Worm (Caenorhabditis elegans) whole organism, young adult: Measurements from ENCODE around the gene F28D1.6.
A peak's percentile ranks its signal among the peaks of the same experiment; 100 is the strongest.

Source experiments
- B0019.2 ChIP-seq: fragments of 200-800 bp; sonication (Bioruptor generic); conservative IDR thresholded peaks from 2 replicates; pipeline ENCODE4 v1.3.6; 2022; ENCODE audit warnings: missing genetic modification reagents, missing genetic modification characterization, missing compliant biosample characterization
- B0261.1 ChIP-seq: sonication (generic microtip); optimal IDR thresholded peaks from 2 replicates; lab custom pipeline; 2016; ENCODE audit warnings: mild to moderate bottlenecking, missing genetic modification characterization, moderate library complexity, missing compliant biosample characterization
- B0336.3 ChIP-seq: fragments of 200-800 bp; sonication (Bioruptor generic); IDR thresholded peaks from 2 replicates; pipeline ENCODE4 v1.3.6; 2022; ENCODE audit warnings: missing genetic modification characterization, missing compliant biosample characterization
- F23B12.7 ChIP-seq: sonication (generic microtip); optimal IDR thresholded peaks from 2 replicates; lab custom pipeline; 2017; ENCODE audit warnings: missing genetic modification characterization, mild to moderate bottlenecking, missing compliant biosample characterization, antibody characterized with exemption, moderate library complexity; ENCODE audit not compliant: insufficient read depth
- F49E8.2 ChIP-seq: sonication (generic microtip); optimal IDR thresholded peaks from 3 replicates; lab custom pipeline; 2017; ENCODE audit warnings: missing genetic modification characterization, mild to moderate bottlenecking, missing compliant biosample characterization, antibody characterized with exemption, moderate library complexity; ENCODE audit not compliant: insufficient read depth
- F52B5.7 ChIP-seq: sonication (generic microtip); optimal IDR thresholded peaks from 2 replicates; lab custom pipeline; 2016; ENCODE audit warnings: mild to moderate bottlenecking, missing genetic modification characterization, missing compliant biosample characterization
- F55B11.4 ChIP-seq: sonication (generic microtip); optimal IDR thresholded peaks from 2 replicates; lab custom pipeline; 2016; ENCODE audit warnings: missing compliant biosample characterization, missing genetic modification characterization, borderline replicate concordance; ENCODE audit not compliant: insufficient read depth
- K11D2.4 ChIP-seq: fragments of 200-800 bp; sonication (Bioruptor generic); IDR thresholded peaks from 2 replicates; pipeline ENCODE4 v1.3.6; 2022; ENCODE audit warnings: missing genetic modification reagents, missing genetic modification characterization, missing compliant biosample characterization
- K12H6.12 ChIP-seq: fragments of 200-800 bp; sonication (Bioruptor generic); optimal IDR thresholded peaks from 2 replicates; lab custom pipeline; 2018; ENCODE audit warnings: mild to moderate bottlenecking, missing genetic modification characterization, missing compliant biosample characterization
- Y53G8AR.9 ChIP-seq: fragments of 200-800 bp; sonication (Bioruptor generic); conservative IDR thresholded peaks from 2 replicates; pipeline ENCODE4 v1.3.6; 2022; ENCODE audit warnings: missing genetic modification reagents, missing genetic modification characterization, missing compliant biosample characterization
- Y95B8A.8 ChIP-seq: fragments of 200-800 bp; sonication (Bioruptor generic); IDR thresholded peaks from 2 replicates; pipeline ENCODE4 v1.3.6; 2022; ENCODE audit warnings: missing genetic modification reagents, missing genetic modification characterization, missing compliant biosample characterization
- akir-1 ChIP-seq: fragments of 200-800 bp; sonication (Bioruptor generic); optimal IDR thresholded peaks from 2 replicates; lab custom pipeline; 2018; ENCODE audit warnings: mild to moderate bottlenecking, missing genetic modification characterization, moderate library complexity, missing compliant biosample characterization
- aptf-2 ChIP-seq: fragments of 200-800 bp; sonication (Bioruptor generic); conservative IDR thresholded peaks from 2 replicates; pipeline ENCODE4 v1.3.6; 2022; ENCODE audit warnings: missing genetic modification reagents, missing genetic modification characterization, missing compliant biosample characterization
- attf-3 ChIP-seq: fragments of 200-800 bp; sonication (Bioruptor generic); conservative IDR thresholded peaks from 2 replicates; pipeline ENCODE4 v1.3.6; 2022; ENCODE audit warnings: missing genetic modification reagents, missing genetic modification characterization, missing compliant biosample characterization
- attf-6 ChIP-seq: fragments of 200-800 bp; sonication (Bioruptor generic); IDR thresholded peaks from 2 replicates; pipeline ENCODE4 v1.3.6; 2022; ENCODE audit warnings: missing genetic modification reagents, missing genetic modification characterization, missing compliant biosample characterization
- bed-1 ChIP-seq: fragments of 200-800 bp; sonication (Bioruptor generic); IDR thresholded peaks from 2 replicates; pipeline ENCODE4 v1.3.6; 2022; ENCODE audit warnings: missing genetic modification reagents, missing genetic modification characterization, missing compliant biosample characterization
- bed-2 ChIP-seq: fragments of 200-800 bp; sonication (Bioruptor generic); IDR thresholded peaks from 2 replicates; pipeline ENCODE4 v1.3.6; 2022; ENCODE audit warnings: missing genetic modification reagents, missing genetic modification characterization, missing compliant biosample characterization
- ceh-100 ChIP-seq: fragments of 200-800 bp; sonication (Bioruptor generic); IDR thresholded peaks from 2 replicates; pipeline ENCODE4 v1.3.6; 2022; ENCODE audit warnings: missing genetic modification reagents, missing genetic modification characterization, missing compliant biosample characterization
- ceh-58 ChIP-seq: fragments of 200-800 bp; sonication (Bioruptor generic); IDR thresholded peaks from 2 replicates; pipeline ENCODE4 v1.3.6; 2022; ENCODE audit warnings: missing genetic modification characterization, missing compliant biosample characterization
- dox-1 ChIP-seq: fragments of 200-800 bp; sonication (Bioruptor generic); IDR thresholded peaks from 2 replicates; pipeline ENCODE4 v1.3.6; 2022; ENCODE audit warnings: missing genetic modification reagents, missing genetic modification characterization, missing compliant biosample characterization
- dpl-1 ChIP-seq: fragments of 150-350 bp; optimal IDR thresholded peaks from 2 replicates; lab custom pipeline; 2014; ENCODE audit warnings: missing biosample characterization, missing genetic modification reagents, missing genetic modification characterization
- egl-18 ChIP-seq: fragments of 200-800 bp; sonication (Bioruptor generic); IDR thresholded peaks from 2 replicates; pipeline ENCODE4 v1.3.6; 2022; ENCODE audit warnings: missing genetic modification reagents, missing genetic modification characterization, missing compliant biosample characterization
- fkh-3 ChIP-seq: sonication (generic microtip); optimal IDR thresholded peaks from 2 replicates; lab custom pipeline; 2016; ENCODE audit warnings: mild to moderate bottlenecking, missing genetic modification characterization, missing compliant biosample characterization
- him-1 ChIP-seq: sonication (generic microtip); optimal IDR thresholded peaks from 2 replicates; lab custom pipeline; 2016; ENCODE audit warnings: missing genotype, missing genetic modification reagents, missing genetic modification characterization, missing compliant biosample characterization
- hmg-1.2 ChIP-seq: fragments of 200-800 bp; sonication (Bioruptor generic); IDR thresholded peaks from 2 replicates; pipeline ENCODE4 v1.3.6; 2022; ENCODE audit warnings: missing genetic modification reagents, missing genetic modification characterization, missing compliant biosample characterization
- lag-1 ChIP-seq: fragments of 200-800 bp; sonication (Bioruptor generic); IDR thresholded peaks from 2 replicates; pipeline ENCODE4 v1.3.6; 2022; ENCODE audit warnings: missing genetic modification reagents, missing genetic modification characterization, missing compliant biosample characterization
- let-526 ChIP-seq: fragments of 200-800 bp; sonication (Bioruptor generic); IDR thresholded peaks from 2 replicates; pipeline ENCODE4 v1.3.6; 2022; ENCODE audit warnings: missing genetic modification reagents, missing genetic modification characterization, missing compliant biosample characterization
- let-607 ChIP-seq, 2 experiments: fragments of 200-800 bp in 1 of 2; sonication (Bioruptor generic) in 1 of 2; sonication (generic microtip) in 1 of 2; optimal IDR thresholded peaks; 2 replicates each; lab custom pipeline; 2016 to 2018; ENCODE audit warnings: mild to moderate bottlenecking in 2 of 2, missing compliant biosample characterization in 2 of 2, missing genetic modification characterization in 2 of 2, moderate library complexity in 2 of 2, missing genotype in 1 of 2
- lin-54 ChIP-seq: fragments of 200-800 bp; sonication (Bioruptor generic); optimal IDR thresholded peaks from 2 replicates; lab custom pipeline; 2018; ENCODE audit warnings: mild to moderate bottlenecking, missing genetic modification characterization, missing compliant biosample characterization
- lir-1 ChIP-seq: fragments of 200-800 bp; sonication (Bioruptor generic); conservative IDR thresholded peaks from 2 replicates; pipeline ENCODE4 v1.3.6; 2022; ENCODE audit warnings: missing genetic modification reagents, missing genetic modification characterization, missing compliant biosample characterization
- lsy-27 ChIP-seq: sonication (generic microtip); optimal IDR thresholded peaks from 2 replicates; lab custom pipeline; 2017; ENCODE audit warnings: missing genetic modification characterization, mild to moderate bottlenecking, missing compliant biosample characterization, antibody characterized with exemption, missing genotype, borderline replicate concordance; ENCODE audit not compliant: insufficient read depth
- madf-8 ChIP-seq: fragments of 200-800 bp; sonication (Bioruptor generic); conservative IDR thresholded peaks from 2 replicates; pipeline ENCODE4 v1.3.6; 2022; ENCODE audit warnings: missing genetic modification reagents, missing genetic modification characterization, missing compliant biosample characterization
- mcd-1 ChIP-seq: fragments of 200-800 bp; sonication (Bioruptor generic); IDR thresholded peaks from 2 replicates; pipeline ENCODE4 v1.3.6; 2022; ENCODE audit warnings: missing genetic modification reagents, missing genetic modification characterization, missing compliant biosample characterization
- mel-28 ChIP-seq: sonication (generic microtip); optimal IDR thresholded peaks from 2 replicates; lab custom pipeline; 2016; ENCODE audit warnings: borderline replicate concordance, mild to moderate bottlenecking, missing genetic modification characterization, missing compliant biosample characterization
- nfya-2 ChIP-seq: fragments of 200-800 bp; sonication (Bioruptor generic); IDR thresholded peaks from 2 replicates; pipeline ENCODE4 v1.3.6; 2022; ENCODE audit warnings: missing genetic modification reagents, missing genetic modification characterization, missing compliant biosample characterization
- nhr-27 ChIP-seq: fragments of 200-800 bp; sonication (Bioruptor generic); optimal IDR thresholded peaks from 2 replicates; lab custom pipeline; 2018; ENCODE audit warnings: mild to moderate bottlenecking, missing genetic modification characterization, moderate library complexity, missing compliant biosample characterization
- pbrm-1 ChIP-seq: fragments of 200-800 bp; sonication (Bioruptor generic); IDR thresholded peaks from 2 replicates; pipeline ENCODE4 v1.3.6; 2022; ENCODE audit warnings: missing genetic modification reagents, missing genetic modification characterization, missing compliant biosample characterization
- rcor-1 ChIP-seq: fragments of 200-800 bp; sonication (Bioruptor generic); IDR thresholded peaks from 2 replicates; pipeline ENCODE4 v1.3.6; 2022; ENCODE audit warnings: missing genetic modification reagents, missing genetic modification characterization, missing compliant biosample characterization
- rec-8 ChIP-seq, 2 experiments: sonication (generic microtip); optimal IDR thresholded peaks; 2 replicates each; lab custom pipeline; 2016; ENCODE audit warnings: mild to moderate bottlenecking in 2 of 2, missing genetic modification characterization in 2 of 2, missing genetic modification reagents in 2 of 2, missing genotype in 2 of 2, missing biosample characterization in 1 of 2, missing compliant biosample characterization in 1 of 2, moderate library complexity in 1 of 2
- sptf-2 ChIP-seq: fragments of 200-800 bp; sonication (Bioruptor generic); optimal IDR thresholded peaks from 2 replicates; lab custom pipeline; 2018; ENCODE audit warnings: mild to moderate bottlenecking, missing genetic modification characterization, missing compliant biosample characterization
- tbp1 ChIP-seq: fragments of 200-800 bp; sonication (Bioruptor generic); optimal IDR thresholded peaks from 2 replicates; lab custom pipeline; 2018; ENCODE audit warnings: mild to moderate bottlenecking, missing genetic modification characterization, missing compliant biosample characterization
- unc-130 ChIP-seq: sonication (generic microtip); optimal IDR thresholded peaks from 2 replicates; lab custom pipeline; 2016; ENCODE audit warnings: missing genetic modification reagents, missing genetic modification characterization, missing compliant biosample characterization
- zim-3 ChIP-seq: sonication (generic microtip); optimal IDR thresholded peaks from 2 replicates; lab custom pipeline; 2017; ENCODE audit warnings: mild to moderate bottlenecking, missing genetic modification characterization, moderate library complexity, missing compliant biosample characterization
- ztf-6 ChIP-seq: fragments of 200-800 bp; sonication (Bioruptor generic); IDR thresholded peaks from 2 replicates; pipeline ENCODE4 v1.3.6; 2022; ENCODE audit warnings: missing genetic modification reagents, missing genetic modification characterization, missing compliant biosample characterization

F28D1.6 gene

ce11 chrIV:12391003-12391637 lies 6.2 kb upstream of the F28D1.6 start, which contains the start of the genes rps-23 and dpm-3 (continued):
- no peak for TF ChIP-seq lsy-27 (tag; lab: Kevin White, UChicago)
- TF ChIP-seq zim-3: peak; percentile 68
- peak; percentile 77 for TF ChIP-seq Y53G8AR.9 (GFP tag; lab: Robert Waterston, UW)
- no peak for TF ChIP-seq fkh-3 (tag; lab: Kevin White, UChicago)
- TF ChIP-seq him-1: peak; percentile 71
- TF ChIP-seq F49E8.2 (tag; lab: Kevin White, UChicago): peak; percentile 87
- no peak for TF ChIP-seq F55B11.4 (tag; lab: Kevin White, UChicago)
- TF ChIP-seq rcor-1 (GFP tag; lab: Robert Waterston, UW): peak; percentile 90
- peak; percentile 91 for TF ChIP-seq K12H6.12 (tag; lab: Kevin White, UChicago)
- TF ChIP-seq B0019.2: peak; percentile 96
- TF ChIP-seq aptf-2 (GFP tag; lab: Robert Waterston, UW): peak; percentile 93
- TF ChIP-seq tbp1 (GFP tag; lab: Kevin White, UChicago): peak; percentile 75
- TF ChIP-seq bed-1 (GFP tag; lab: Robert Waterston, UW): 0 out of 2 replicates have a peak, but pooled peaks have one; percentile 19
- TF ChIP-seq B0261.1 (tag; lab: Kevin White, UChicago): peak; percentile 37
- TF ChIP-seq mcd-1: peak; percentile 92
- peak; percentile 87 for TF ChIP-seq lir-1 (GFP tag; lab: Robert Waterston, UW)
- TF ChIP-seq pbrm-1 (GFP tag; lab: Robert Waterston, UW): peak; percentile 95
- TF ChIP-seq lin-54 (GFP tag; lab: Kevin White, UChicago): peak; percentile 91
- 0 out of 2 replicates have a peak, but pooled peaks have one; percentile 32 for TF ChIP-seq lag-1
- TF ChIP-seq F23B12.7 (tag; lab: Kevin White, UChicago): peak; percentile 93
- peak; percentile 68 to 85 for TF ChIP-seq rec-8 (tag; optimal IDR thresholded peaks at IDR 0.05; lab: Kevin White, UChicago)
- TF ChIP-seq madf-8 (GFP tag; lab: Robert Waterston, UW): peak; percentile 86
- 0 out of 2 replicates have a peak, but pooled peaks have one; percentile 73 for TF ChIP-seq nfya-2
- TF ChIP-seq let-526 (GFP tag; lab: Robert Waterston, UW): peak; percentile 97
- peak; percentile 96 for TF ChIP-seq bed-2 (GFP tag; lab: Robert Waterston, UW)
- TF ChIP-seq ceh-58 (GFP tag; lab: Robert Waterston, UW): no peak
- no peak for TF ChIP-seq nhr-27 (tag; lab: Kevin White, UChicago)
- peak; percentile 55 to 90 for TF ChIP-seq let-607 (tag; optimal IDR thresholded peaks at IDR 0.05; lab: Kevin White, UChicago)
- peak; percentile 88 for TF ChIP-seq attf-3 (GFP tag; lab: Robert Waterston, UW)
- TF ChIP-seq dpl-1 (GFP tag; lab: Kevin White, UChicago): peak; percentile 46
- no peak for TF ChIP-seq akir-1 (GFP tag; lab: Kevin White, UChicago)
- TF ChIP-seq dox-1 (GFP tag; lab: Robert Waterston, UW): peak; percentile 97
- TF ChIP-seq ztf-6 (GFP tag; lab: Robert Waterston, UW): peak; percentile 87
- TF ChIP-seq sptf-2 (GFP tag; lab: Kevin White, UChicago): peak; percentile 40
- TF ChIP-seq attf-6 (GFP tag; lab: Robert Waterston, UW): peak; percentile 86
- TF ChIP-seq, all 124 proteins: peak for 93

- TF ChIP-seq Y95B8A.8 (GFP tag; lab: Robert Waterston, UW): 0 out of 2 replicates have a peak, but pooled peaks have one; percentile 37
- no peak for TF ChIP-seq B0261.1 (tag; lab: Kevin White, UChicago)
- no peak for TF ChIP-seq K11D2.4 (GFP tag; lab: Robert Waterston, UW)
- peak; percentile 83 for TF ChIP-seq B0336.3 (GFP tag; lab: Robert Waterston, UW)
- no peak for TF ChIP-seq let-607 (tag; optimal IDR thresholded peaks at IDR 0.05; lab: Kevin White, UChicago)
- TF ChIP-seq pbrm-1 (GFP tag; lab: Robert Waterston, UW): peak; percentile 46; the same call in 1 of the 2 replicates
- peak; percentile 21 for TF ChIP-seq F52B5.7 (tag; lab: Kevin White, UChicago)
- TF ChIP-seq ztf-6 (GFP tag; lab: Robert Waterston, UW): no peak
- TF ChIP-seq rcor-1 (GFP tag; lab: Robert Waterston, UW): peak; percentile 32; the same call in 1 of the 2 replicates
- TF ChIP-seq egl-18 (GFP tag; lab: Robert Waterston, UW): no peak
- TF ChIP-seq rec-8 (tag; optimal IDR thresholded peaks at IDR 0.05; lab: Kevin White, UChicago): no peak
- TF ChIP-seq unc-130 (GFP tag; lab: Kevin White, UChicago): peak; percentile 16
- TF ChIP-seq ceh-100: peak; percentile 45; the same call in 1 of the 2 replicates
- no peak for TF ChIP-seq hmg-1.2 (GFP tag; lab: Robert Waterston, UW)
- TF ChIP-seq F49E8.2 (tag; lab: Kevin White, UChicago): peak; percentile 71
- TF ChIP-seq mel-28 (tag; lab: Kevin White, UChicago): no peak
These were observed 5.0 kb upstream of the F28D1.6 start, which contains the start of gene spe-45 for ce11 chrIV:12389951-12390350. TSS of gene spe-45 (minus strand) at chrIV:12390095.
